Worm (Caenorhabditis elegans) whole organism, mixed stage, embryonic: ENCODE results near the gene chpf-1.

Experiments used
- elt-1 ChIP-seq: sonication (generic microtip); optimal IDR thresholded peaks from 2 replicates; lab custom pipeline; 2017; ENCODE audit warnings: missing genetic modification characterization, mild to moderate bottlenecking, missing compliant biosample characterization, antibody characterized with exemption, moderate library complexity, borderline replicate concordance; ENCODE audit not compliant: insufficient read depth
- elt-3 ChIP-seq: fragments of 150-350 bp; optimal IDR thresholded peaks from 2 replicates; lab custom pipeline; 2014; ENCODE audit warnings: missing biosample characterization, missing genetic modification characterization
- hlh-1 ChIP-seq: fragments of 150-350 bp; optimal IDR thresholded peaks from 2 replicates; lab custom pipeline; 2014; ENCODE audit warnings: missing biosample characterization, missing genetic modification reagents, missing genetic modification characterization
- lin-13 ChIP-seq: fragments of 150-350 bp; optimal IDR thresholded peaks from 2 replicates; lab custom pipeline; 2014; ENCODE audit warnings: missing biosample characterization, missing genetic modification characterization
- mep-1 ChIP-seq: fragments of 150-350 bp; optimal IDR thresholded peaks from 2 replicates; lab custom pipeline; 2017; ENCODE audit warnings: missing biosample characterization, missing genetic modification reagents, missing genetic modification characterization, inconsistent platforms
- nhr-12 ChIP-seq: fragments of 150-350 bp; optimal IDR thresholded peaks from 2 replicates; lab custom pipeline; 2014; ENCODE audit warnings: missing biosample characterization, missing genetic modification characterization
- pha-4 ChIP-seq: fragments of 150-350 bp; optimal IDR thresholded peaks from 2 replicates; lab custom pipeline; 2018; ENCODE audit warnings: missing biosample characterization, missing genetic modification reagents, missing genetic modification characterization
- snpc-4 ChIP-seq: fragments of 150-350 bp; optimal IDR thresholded peaks from 2 replicates; lab custom pipeline; 2014; ENCODE audit warnings: missing biosample characterization, missing genetic modification characterization
- unc-62 ChIP-seq: fragments of 150-350 bp; optimal IDR thresholded peaks from 2 replicates; lab custom pipeline; 2014; ENCODE audit warnings: missing biosample characterization, missing genetic modification reagents, missing genetic modification characterization
- zip-8 ChIP-seq: fragments of 150-350 bp; optimal IDR thresholded peaks from 2 replicates; lab custom pipeline; 2014; ENCODE audit warnings: missing biosample characterization, missing genetic modification characterization

DNA sequence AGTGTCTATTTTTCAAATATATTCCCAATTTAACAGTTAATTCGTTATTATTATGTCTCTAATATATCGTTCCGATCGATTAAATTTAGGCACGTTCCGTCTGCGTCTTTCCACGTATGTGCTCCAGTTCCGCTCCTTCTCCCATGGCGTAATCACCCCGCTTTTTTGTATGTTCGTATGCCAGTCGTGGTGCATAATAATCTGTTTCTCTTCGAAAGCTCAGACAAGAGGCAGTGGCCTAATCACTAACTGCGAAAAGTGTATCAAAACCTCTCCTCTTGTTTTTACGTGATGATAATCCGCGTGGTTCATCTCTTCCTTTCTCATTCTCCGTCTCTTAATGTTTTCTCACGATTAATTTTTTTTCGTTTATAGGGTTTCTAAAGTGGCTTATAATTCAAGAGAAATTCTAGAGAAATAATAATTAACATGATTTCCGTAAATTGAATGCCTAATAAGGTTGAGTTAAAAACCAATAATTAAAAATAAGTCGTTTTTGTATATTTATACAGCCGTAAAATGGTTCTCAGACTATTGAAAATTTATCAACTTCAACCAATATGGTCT, 44.5 kb upstream of the chpf-1 start:
- TF ChIP-seq elt-1 (tag; lab: Kevin White, UChicago) (no peak), snpc-4 (no peak), elt-3 (tag; lab: Kevin White, UChicago) (no peak), zip-8 (tag; lab: Kevin White, UChicago) (no peak), unc-62 (GFP tag; lab: Kevin White, UChicago) (no peak), hlh-1 (tag; lab: Kevin White, UChicago) (no peak), mep-1 (no peak), nhr-12 (tag; lab: Kevin White, UChicago) (no peak), pha-4 (tag; lab: Kevin White, UChicago) (no peak), lin-13 (tag; lab: Kevin White, UChicago) (no peak)
